Fruit fly (Drosophila melanogaster) Kc167 (cell line): ENCODE measurements around the gene Eip63F-1.

Source experiments
- Myc ChIP-seq: fragments of >200 bp; optimal IDR thresholded peaks from 2 replicates; lab custom pipeline; 2017; ENCODE audit warnings: missing external identifiers
- Sin3A ChIP-seq: fragments of >200 bp; optimal IDR thresholded peaks from 2 replicates; lab custom pipeline; 2018; ENCODE audit warnings: missing external identifiers
- h ChIP-seq: fragments of >200 bp; optimal IDR thresholded peaks from 3 replicates; lab custom pipeline; 2018; ENCODE audit warnings: missing external identifiers
- insv ChIP-seq: fragments of >200 bp; optimal IDR thresholded peaks from 3 replicates; lab custom pipeline; 2018; ENCODE audit warnings: missing external identifiers
- psq ChIP-seq: fragments of >200 bp; optimal IDR thresholded peaks from 2 replicates; lab custom pipeline; 2017; ENCODE audit warnings: missing external identifiers
- ttk ChIP-seq: sonication (Bioruptor generic); optimal IDR thresholded peaks from 2 replicates; lab custom pipeline; 2017; ENCODE audit warnings: missing external identifiers

Eip63F-1 gene

dm6 chr3L:3935567-3936207, at the start of gene Eip63F-1:
Gene Eip63F-1 (minus strand): TSS chr3L:3935617.
- TF ChIP-seq Myc (lab: Kevin White, UChicago) (no peak), h (lab: Kevin White, UChicago) (no peak), psq (no peak), Sin3A (lab: Kevin White, UChicago) (no peak), ttk (no peak), insv (lab: Kevin White, UChicago) (no peak)

dm6 chr3L:3983466-3983946, 48.1 kb upstream of the Eip63F-1 start, which contains the start of gene scrt:
Gene scrt (plus strand): TSS chr3L:3983896.
- TF ChIP-seq ttk (no peak), insv (lab: Kevin White, UChicago) (no peak), psq (no peak)

dm6 chr3L:3980027-3980426, 44.6 kb upstream of the Eip63F-1 start:
- no peak for TF ChIP-seq h (lab: Kevin White, UChicago)
- no peak for TF ChIP-seq ttk
- no peak for TF ChIP-seq Sin3A (lab: Kevin White, UChicago)
- TF ChIP-seq insv (lab: Kevin White, UChicago), result no peak
- TF ChIP-seq Myc (lab: Kevin White, UChicago), result no peak
- TF ChIP-seq psq, result no peak

dm6 chr3L:3978762-3979516, 43.5 kb upstream of the Eip63F-1 start:
- TF ChIP-seq Sin3A (lab: Kevin White, UChicago) (no peak), ttk (no peak), Myc (lab: Kevin White, UChicago) (no peak), insv (lab: Kevin White, UChicago) (no peak), psq (no peak)

dm6 chr3L:3977622-3978355, 42.4 kb upstream of the Eip63F-1 start:
- no peak for TF ChIP-seq insv (lab: Kevin White, UChicago)
- TF ChIP-seq ttk, result no peak
- TF ChIP-seq Myc (lab: Kevin White, UChicago), result no peak
- TF ChIP-seq psq, result no peak
- TF ChIP-seq h (lab: Kevin White, UChicago), result no peak
- TF ChIP-seq Sin3A (lab: Kevin White, UChicago), result no peak

- TF ChIP-seq Myc (lab: Kevin White, UChicago) (no peak), insv (lab: Kevin White, UChicago) (no peak), ttk (no peak), Sin3A (lab: Kevin White, UChicago) (no peak), h (lab: Kevin White, UChicago) (no peak), psq (no peak)
Observed at dm6 chr3L:3976438-3976837, 41.0 kb upstream of the Eip63F-1 start.

dm6 chr3L:3972599-3972998, 37.2 kb upstream of the Eip63F-1 start, which contains the start of gene CG43915:
Gene CG43915 (plus strand): TSS chr3L:3972899.
- no peak for TF ChIP-seq psq

dm6 chr3L:3970372-3971031, 35.1 kb upstream of the Eip63F-1 start:
- TF ChIP-seq Myc (lab: Kevin White, UChicago) (no peak), ttk (no peak), Sin3A (lab: Kevin White, UChicago) (no peak), psq (no peak), insv (lab: Kevin White, UChicago) (no peak), h (lab: Kevin White, UChicago) (no peak)

dm6 chr3L:3965102-3965501, 29.7 kb upstream of the Eip63F-1 start:
- no peak for TF ChIP-seq Sin3A (lab: Kevin White, UChicago)
- TF ChIP-seq Myc (lab: Kevin White, UChicago), result no peak
- no peak for TF ChIP-seq ttk
- no peak for TF ChIP-seq insv (lab: Kevin White, UChicago)
- no peak for TF ChIP-seq h (lab: Kevin White, UChicago)
- TF ChIP-seq psq, result no peak

dm6 chr3L:3964671-3965070, 29.3 kb upstream of the Eip63F-1 start, which contains the start of gene CG12605:
Gene CG12605 (minus strand): TSS chr3L:3964771.
- TF ChIP-seq Myc (lab: Kevin White, UChicago) (no peak), Sin3A (lab: Kevin White, UChicago) (no peak), psq (no peak), insv (lab: Kevin White, UChicago) (no peak), ttk (no peak), h (lab: Kevin White, UChicago) (no peak)

- TF ChIP-seq insv (lab: Kevin White, UChicago) (no peak), h (lab: Kevin White, UChicago) (no peak), psq (no peak), Myc (lab: Kevin White, UChicago) (no peak), Sin3A (lab: Kevin White, UChicago) (no peak), ttk (no peak)
Observed at dm6 chr3L:3963979-3964378, 28.6 kb upstream of the Eip63F-1 start.
